Worm (Caenorhabditis elegans) whole organism, mixed stage, embryonic: ENCODE data around the gene B0250.8.

Experiments
- pha-4 ChIP-seq: fragments of 150-350 bp; optimal IDR thresholded peaks from 2 replicates; lab custom pipeline; 2018; ENCODE audit warnings: missing biosample characterization, missing genetic modification reagents, missing genetic modification characterization
- snpc-4 ChIP-seq: fragments of 150-350 bp; optimal IDR thresholded peaks from 2 replicates; lab custom pipeline; 2014; ENCODE audit warnings: missing biosample characterization, missing genetic modification characterization

DNA sequence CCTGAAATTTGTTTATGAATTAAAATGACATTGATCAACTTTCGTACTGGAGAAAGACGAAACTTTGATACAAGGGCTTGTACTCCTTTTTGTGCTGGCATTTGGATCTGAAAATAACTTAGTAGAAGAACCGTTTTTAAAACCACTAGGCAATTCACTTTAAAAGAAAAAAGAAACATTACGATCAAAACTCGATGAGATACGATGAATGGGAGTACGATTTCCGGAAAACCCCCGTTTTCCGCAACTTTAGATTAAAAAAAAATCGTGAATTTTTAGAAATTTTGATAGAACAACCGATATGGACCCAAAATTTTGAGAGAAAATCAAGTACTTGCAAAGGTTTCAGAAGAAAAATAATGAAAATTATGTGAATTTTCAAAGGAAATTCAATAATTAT is at the start of gene B0250.8:
- TF ChIP-seq pha-4 (tag; lab: Kevin White, UChicago) (no peak), snpc-4 (tag; lab: Kevin White, UChicago) (no peak)
